Worm (Caenorhabditis elegans): ENCODE measurements around the gene gfl-1.

The gfl-1 gene

ce11 chrIV:11566146-11566545, 45.1 kb downstream of the gfl-1 start, which contains the start of gene sec-24.1 (continued):
- no peak for TF ChIP-seq snpc-4 (GFP tag; optimal IDR thresholded peaks at IDR 0.05)
- peak; percentile 41 to 55 (median 46) for TF ChIP-seq snpc-4 (tag; optimal IDR thresholded peaks at IDR 0.05)
- peak; percentile 87 for TF ChIP-seq mcd-1 (GFP tag; IDR thresholded peaks at IDR 0.05)
- no peak for TF ChIP-seq xnd-1 (tag; optimal IDR thresholded peaks at IDR 0.05)
- TF ChIP-seq ceh-27 (GFP tag; optimal IDR thresholded peaks at IDR 0.05): peak; percentile 49
- peak; percentile 18 for TF ChIP-seq ztf-26 (tag; optimal IDR thresholded peaks at IDR 0.05)
- no peak for TF ChIP-seq F55B11.4 (tag; optimal IDR thresholded peaks at IDR 0.05; ENCODE audit: borderline replicate concordance, insufficient read depth)
- no peak for TF ChIP-seq ceh-58 (GFP tag; IDR thresholded peaks at IDR 0.05)
- TF ChIP-seq lsl-1 (GFP tag; optimal IDR thresholded peaks at IDR 0.05): peak; percentile 71
- TF ChIP-seq Y53G8AR.9 (GFP tag; conservative IDR thresholded peaks at IDR 0.05): peak; percentile 82
- peak; percentile 79; the same call in 1 of the 2 replicates for TF ChIP-seq rcor-1 (GFP tag; IDR thresholded peaks at IDR 0.05)
- TF ChIP-seq aptf-2 (GFP tag; conservative IDR thresholded peaks at IDR 0.05): no peak
- TF ChIP-seq ekl-4 (GFP tag; IDR thresholded peaks at IDR 0.05): peak; percentile 47; the same call in 1 of the 2 replicates
- 0 out of 2 replicates have a peak, but pooled peaks have one; percentile 41 for TF ChIP-seq ceh-91 (GFP tag; IDR thresholded peaks at IDR 0.05)
- TF ChIP-seq F52B5.7 (tag; optimal IDR thresholded peaks at IDR 0.05): no peak
- TF ChIP-seq repo-1 (tag; optimal IDR thresholded peaks at IDR 0.05): peak; percentile 6
- no peak for TF ChIP-seq tbx-9 (tag; optimal IDR thresholded peaks at IDR 0.05; ENCODE audit: borderline replicate concordance)
- TF ChIP-seq gei-17 (GFP tag; optimal IDR thresholded peaks at IDR 0.05): peak; percentile 4
- no peak for TF ChIP-seq hsf-1 (GFP tag; IDR thresholded peaks at IDR 0.05)
- peak; percentile 59; the same call in 1 of the 2 replicates for TF ChIP-seq nfyb-1 (GFP tag; IDR thresholded peaks at IDR 0.05)
- TF ChIP-seq pbrm-1 (GFP tag; IDR thresholded peaks at IDR 0.05): peak; percentile 83
- TF ChIP-seq F57A8.1 (GFP tag; optimal IDR thresholded peaks at IDR 0.05): no peak
- TF ChIP-seq F33H1.4 (GFP tag; IDR thresholded peaks at IDR 0.05): peak; percentile 99
- no peak for TF ChIP-seq sptf-2 (GFP tag; optimal IDR thresholded peaks at IDR 0.05)
- TF ChIP-seq ceh-79 (tag; optimal IDR thresholded peaks at IDR 0.05): no peak
- peak; percentile 57; the same call in 1 of the 2 replicates for TF ChIP-seq ceh-100 (GFP tag; IDR thresholded peaks at IDR 0.05)
- TF ChIP-seq cebp-1 (GFP tag; IDR thresholded peaks at IDR 0.05): no peak
- peak; percentile 71 for TF ChIP-seq cebp-1 (tag; optimal IDR thresholded peaks at IDR 0.05)
- TF ChIP-seq tlf-1 (GFP tag; optimal IDR thresholded peaks at IDR 0.05): peak; percentile 69
- 0 out of 2 replicates have a peak, but pooled peaks have one; percentile 37 for TF ChIP-seq madf-3 (GFP tag; IDR thresholded peaks at IDR 0.05)
- peak; percentile 9 for TF ChIP-seq nhr-80 (tag; optimal IDR thresholded peaks at IDR 0.05)
- peak; percentile 58 for TF ChIP-seq tbp1 (GFP tag; optimal IDR thresholded peaks at IDR 0.05)
- peak; percentile 56 for TF ChIP-seq attf-5 (GFP tag; optimal IDR thresholded peaks at IDR 0.05)
- TF ChIP-seq ztf-25 (GFP tag; IDR thresholded peaks at IDR 0.05): no peak
- TF ChIP-seq madf-10 (tag; optimal IDR thresholded peaks at IDR 0.05): peak; percentile 26
- no peak for TF ChIP-seq chd-7 (tag; optimal IDR thresholded peaks at IDR 0.05)
- peak; percentile 75 for TF ChIP-seq dox-1 (GFP tag; IDR thresholded peaks at IDR 0.05)
- no peak for TF ChIP-seq snpc-1.1 (tag; optimal IDR thresholded peaks at IDR 0.05; ENCODE audit: insufficient read depth)
- TF ChIP-seq atf-7 (tag; optimal IDR thresholded peaks at IDR 0.05): no peak
- peak; percentile 98 for TF ChIP-seq let-607 (tag; optimal IDR thresholded peaks at IDR 0.05)
- TF ChIP-seq C17E4.6 (GFP tag; IDR thresholded peaks at IDR 0.05): peak; percentile 15; the same call in 1 of the 2 replicates
- peak; percentile 86 for TF ChIP-seq lin-54 (GFP tag; optimal IDR thresholded peaks at IDR 0.05)
- TF ChIP-seq lin-40 (tag; optimal IDR thresholded peaks at IDR 0.05): peak; percentile 84
- peak; percentile 63 for TF ChIP-seq D2030.7 (GFP tag; IDR thresholded peaks at IDR 0.05)
- 0 out of 2 replicates have a peak, but pooled peaks have one; percentile 21 for TF ChIP-seq lir-1 (GFP tag; conservative IDR thresholded peaks at IDR 0.05)
- TF ChIP-seq lin-35 (GFP tag; optimal IDR thresholded peaks at IDR 0.05): peak in 1 of 3 experiments; percentile 94
